Fruit fly (Drosophila melanogaster) whole organism, embryonic: ENCODE data around the gene peg.

ENCODE experiments used
- Abd-B ChIP-seq: fragments of 200-800 bp; sonication (Bioruptor generic); optimal IDR thresholded peaks from 2 replicates; lab custom pipeline; 2018; ENCODE audit warnings: missing biosample characterization, mild to moderate bottlenecking, missing genetic modification characterization, moderate library complexity
- B-H2 ChIP-seq: fragments of 200-800 bp; sonication (Bioruptor generic); optimal IDR thresholded peaks from 2 replicates; lab custom pipeline; 2018; ENCODE audit warnings: missing biosample characterization, mild to moderate bottlenecking, missing genetic modification characterization
- CG11093 ChIP-seq: fragments of 200-800 bp; sonication (Bioruptor generic); IDR thresholded peaks from 3 replicates; pipeline ENCODE4 v1.3.6; 2022; ENCODE audit warnings: missing biosample characterization, missing genetic modification characterization
- CG11247 ChIP-seq: fragments of 200-800 bp; sonication (Bioruptor generic); IDR thresholded peaks from 2 replicates; pipeline ENCODE4 v1.3.6; 2022; ENCODE audit warnings: missing biosample characterization, missing genetic modification characterization
- CG1233 ChIP-seq: fragments of 200-800 bp; sonication (Bioruptor generic); optimal IDR thresholded peaks from 4 replicates; lab custom pipeline; 2018; ENCODE audit warnings: missing biosample characterization, mild to moderate bottlenecking, missing genetic modification characterization
- CG12659 ChIP-seq: fragments of 200-800 bp; sonication (Bioruptor generic); optimal IDR thresholded peaks from 3 replicates; lab custom pipeline; 2017; ENCODE audit warnings: mild to moderate bottlenecking, missing biosample characterization, missing genetic modification reagents, missing genetic modification characterization
- CG13296 ChIP-seq: fragments of 200-800 bp; sonication (Bioruptor generic); optimal IDR thresholded peaks from 3 replicates; lab custom pipeline; 2018; ENCODE audit warnings: missing biosample characterization, mild to moderate bottlenecking, missing genetic modification characterization
- CG17385 ChIP-seq: fragments of 200-800 bp; sonication (Bioruptor generic); optimal IDR thresholded peaks from 3 replicates; lab custom pipeline; 2018; ENCODE audit warnings: missing biosample characterization, mild to moderate bottlenecking, missing genetic modification characterization
- CG2678 ChIP-seq: fragments of 200-800 bp; sonication (Bioruptor generic); optimal IDR thresholded peaks from 3 replicates; lab custom pipeline; 2019; ENCODE audit warnings: missing biosample characterization, mild to moderate bottlenecking, missing genetic modification characterization, moderate library complexity
- CG2712 ChIP-seq: fragments of 200-800 bp; optimal IDR thresholded peaks from 3 replicates; lab custom pipeline; 2019; ENCODE audit warnings: missing biosample characterization, mild to moderate bottlenecking, missing genetic modification characterization, moderate library complexity
- CG3065 ChIP-seq: fragments of 200-800 bp; sonication (Bioruptor generic); optimal IDR thresholded peaks from 2 replicates; lab custom pipeline; 2016; ENCODE audit warnings: missing biosample characterization, missing genetic modification characterization
- CG31224 ChIP-seq: fragments of 200-800 bp; sonication (Bioruptor generic); IDR thresholded peaks from 2 replicates; pipeline ENCODE4 v1.3.6; 2022; ENCODE audit warnings: missing biosample characterization, missing genetic modification characterization
- CG34422 ChIP-seq: fragments of 200-800 bp; sonication (Bioruptor generic); IDR thresholded peaks from 3 replicates; pipeline ENCODE4 v1.3.6; 2022; ENCODE audit warnings: missing biosample characterization, missing genetic modification characterization
- CG4328 ChIP-seq: fragments of 200-800 bp; sonication (Bioruptor generic); optimal IDR thresholded peaks from 3 replicates; lab custom pipeline; 2017; ENCODE audit warnings: missing biosample characterization, missing genetic modification reagents, missing genetic modification characterization
- CG5953 ChIP-seq: fragments of 200-800 bp; sonication (Bioruptor generic); IDR thresholded peaks from 2 replicates; pipeline ENCODE4 v1.3.6; 2022; ENCODE audit warnings: missing biosample characterization, missing genetic modification characterization
- CG9876 ChIP-seq: fragments of 200-800 bp; sonication (Bioruptor generic); optimal IDR thresholded peaks from 2 replicates; lab custom pipeline; 2016; ENCODE audit warnings: missing biosample characterization, missing genetic modification characterization
- Camta ChIP-seq: fragments of 200-800 bp; sonication (Bioruptor generic); optimal IDR thresholded peaks from 2 replicates; lab custom pipeline; 2016; ENCODE audit warnings: missing biosample characterization, missing genetic modification characterization
- CkIIα-i1 ChIP-seq: fragments of 200-800 bp; sonication (Bioruptor generic); IDR thresholded peaks from 2 replicates; pipeline ENCODE4 v1.3.6; 2022; ENCODE audit warnings: missing biosample characterization, missing genetic modification characterization
- Dad ChIP-seq: fragments of 200-800 bp; sonication (Bioruptor generic); optimal IDR thresholded peaks from 3 replicates; lab custom pipeline; 2016; ENCODE audit warnings: missing biosample characterization, missing genetic modification characterization
- Dip3 ChIP-seq: fragments of 200-800 bp; sonication (Bioruptor generic); optimal IDR thresholded peaks from 3 replicates; lab custom pipeline; 2016; ENCODE audit warnings: missing biosample characterization, missing genetic modification characterization
- Dp ChIP-seq: fragments of 200-800 bp; sonication (Bioruptor generic); optimal IDR thresholded peaks from 2 replicates; lab custom pipeline; 2018; ENCODE audit warnings: missing biosample characterization, mild to moderate bottlenecking, missing genetic modification characterization, moderate library complexity
- Hr39 ChIP-seq: fragments of >200 bp; optimal IDR thresholded peaks from 2 replicates; lab custom pipeline; 2017
- Lhr ChIP-seq: fragments of 200-800 bp; sonication (Bioruptor generic); optimal IDR thresholded peaks from 3 replicates; lab custom pipeline; 2017; ENCODE audit warnings: mild to moderate bottlenecking, missing biosample characterization, missing genetic modification reagents, missing genetic modification characterization
- Lpt ChIP-seq: fragments of >200 bp; optimal IDR thresholded peaks from 2 replicates; lab custom pipeline; 2018; ENCODE audit warnings: missing biosample characterization, missing genetic modification characterization
- Meics ChIP-seq: fragments of 200-800 bp; sonication (Bioruptor generic); optimal IDR thresholded peaks from 2 replicates; lab custom pipeline; 2017; ENCODE audit warnings: missing biosample characterization, mild to moderate bottlenecking, missing genetic modification characterization
- Poxn ChIP-seq: fragments of 200-800 bp; sonication (Bioruptor generic); IDR thresholded peaks from 2 replicates; pipeline ENCODE4 v1.3.6; 2022; ENCODE audit warnings: missing biosample characterization, missing genetic modification characterization
- Trl ChIP-seq, 3 experiments: fragments of >200 bp in 2 of 3; fragments of 200-800 bp in 1 of 3; sonication (Bioruptor generic) in 1 of 3; optimal IDR thresholded peaks; 2 replicates in 1 of 3; 3 replicates in 2 of 3; lab custom pipeline; 2016 to 2017; ENCODE audit warnings: missing biosample characterization in 1 of 3, missing genetic modification characterization in 1 of 3
- Usf ChIP-seq: fragments of 200-800 bp; sonication (Bioruptor generic); optimal IDR thresholded peaks from 2 replicates; lab custom pipeline; 2017; ENCODE audit warnings: missing genotype, missing biosample characterization, missing genetic modification characterization
- Xbp1 ChIP-seq: fragments of 200-800 bp; sonication (Bioruptor generic); optimal IDR thresholded peaks from 3 replicates; lab custom pipeline; 2016; ENCODE audit warnings: missing biosample characterization, mild to moderate bottlenecking, missing genetic modification characterization
- ase ChIP-seq: fragments of 200-800 bp; sonication (Bioruptor generic); IDR thresholded peaks from 3 replicates; pipeline ENCODE4 v1.3.6; 2022; ENCODE audit warnings: missing biosample characterization, missing genetic modification characterization
- bowl ChIP-seq: fragments of 200-800 bp; sonication (Bioruptor generic); IDR thresholded peaks from 2 replicates; pipeline ENCODE4 v1.3.6; 2022; ENCODE audit warnings: missing biosample characterization, missing genetic modification characterization
- btn ChIP-seq: fragments of 200-800 bp; sonication (Bioruptor generic); optimal IDR thresholded peaks from 2 replicates; lab custom pipeline; 2016; ENCODE audit warnings: missing biosample characterization, missing genetic modification characterization
- danr ChIP-seq: fragments of 200-800 bp; sonication (Bioruptor generic); IDR thresholded peaks from 2 replicates; pipeline ENCODE4 v1.3.6; 2022; ENCODE audit warnings: missing biosample characterization, missing genetic modification characterization
- dmrt11E ChIP-seq: fragments of 200-800 bp; sonication (Bioruptor generic); optimal IDR thresholded peaks from 3 replicates; lab custom pipeline; 2018; ENCODE audit warnings: missing biosample characterization, mild to moderate bottlenecking, missing genetic modification characterization, moderate library complexity
- fu2 ChIP-seq: fragments of 200-800 bp; sonication (Bioruptor generic); optimal IDR thresholded peaks from 2 replicates; lab custom pipeline; 2016; ENCODE audit warnings: missing biosample characterization, missing genetic modification characterization
- gfzf ChIP-seq: fragments of 200-800 bp; sonication (Bioruptor generic); optimal IDR thresholded peaks from 2 replicates; lab custom pipeline; 2016; ENCODE audit warnings: missing biosample characterization, mild to moderate bottlenecking, missing genetic modification characterization, moderate library complexity
- gt ChIP-seq: fragments of 200-800 bp; sonication (Bioruptor generic); IDR thresholded peaks from 2 replicates; pipeline ENCODE4 v1.3.6; 2022; ENCODE audit warnings: missing biosample characterization, missing genetic modification characterization
- h ChIP-seq: fragments of >200 bp; optimal IDR thresholded peaks from 2 replicates; lab custom pipeline; 2017
- jumu ChIP-seq: fragments of 200-800 bp; sonication (Bioruptor generic); optimal IDR thresholded peaks from 3 replicates; lab custom pipeline; 2016; ENCODE audit warnings: missing biosample characterization, missing genetic modification characterization
- kay ChIP-seq: fragments of 200-800 bp; sonication (Bioruptor generic); optimal IDR thresholded peaks from 2 replicates; lab custom pipeline; 2016; ENCODE audit warnings: missing biosample characterization, missing genetic modification characterization
- lola ChIP-seq, 3 experiments: fragments of >200 bp in 2 of 3; fragments of 200-800 bp in 1 of 3; sonication (Bioruptor generic) in 1 of 3; optimal IDR thresholded peaks; 2 replicates each; lab custom pipeline; 2017 to 2019; ENCODE audit warnings: missing biosample characterization in 3 of 3, missing genetic modification characterization in 3 of 3, mild to moderate bottlenecking in 1 of 3, moderate library complexity in 1 of 3
- pita ChIP-seq: fragments of 200-800 bp; sonication (Bioruptor generic); optimal IDR thresholded peaks from 2 replicates; lab custom pipeline; 2017; ENCODE audit warnings: missing biosample characterization, mild to moderate bottlenecking, missing genetic modification characterization
- prd ChIP-seq, 3 experiments: fragments of >200 bp in 2 of 3; fragments of 200-800 bp in 1 of 3; sonication (Bioruptor generic) in 1 of 3; optimal IDR thresholded peaks in 2 of 3; IDR thresholded peaks in 1 of 3; 2 replicates in 2 of 3; 3 replicates in 1 of 3; pipeline versions ENCODE4 v1.3.6 to Lab custom; 2017 to 2022; ENCODE audit warnings: missing biosample characterization in 1 of 3, missing genetic modification characterization in 1 of 3
- repo ChIP-seq: fragments of 200-800 bp; sonication (Bioruptor generic); optimal IDR thresholded peaks from 2 replicates; lab custom pipeline; 2016; ENCODE audit warnings: missing biosample characterization, missing genetic modification characterization
- sr ChIP-seq: fragments of 200-800 bp; sonication (Bioruptor generic); IDR thresholded peaks from 3 replicates; pipeline ENCODE4 v1.3.6; 2022; ENCODE audit warnings: missing biosample characterization, missing genetic modification characterization
- stc ChIP-seq: fragments of 200-800 bp; sonication (Bioruptor generic); IDR thresholded peaks from 2 replicates; pipeline ENCODE4 v1.3.6; 2022; ENCODE audit warnings: missing biosample characterization, missing genetic modification characterization
- tin ChIP-seq: fragments of 200-800 bp; sonication (Bioruptor generic); optimal IDR thresholded peaks from 3 replicates; lab custom pipeline; 2016; ENCODE audit warnings: missing biosample characterization, missing genetic modification characterization
- trem ChIP-seq: fragments of 200-800 bp; optimal IDR thresholded peaks from 3 replicates; lab custom pipeline; 2019; ENCODE audit warnings: missing biosample characterization, mild to moderate bottlenecking, missing genetic modification characterization, moderate library complexity
- tup ChIP-seq: fragments of 200-800 bp; sonication (Bioruptor generic); optimal IDR thresholded peaks from 2 replicates; lab custom pipeline; 2016; ENCODE audit warnings: missing biosample characterization, mild to moderate bottlenecking, missing genetic modification characterization, moderate library complexity
- zfh2 ChIP-seq: fragments of 200-800 bp; sonication (Bioruptor generic); optimal IDR thresholded peaks from 2 replicates; lab custom pipeline; 2016; ENCODE audit warnings: missing biosample characterization, missing genetic modification characterization

peg gene

DNA sequence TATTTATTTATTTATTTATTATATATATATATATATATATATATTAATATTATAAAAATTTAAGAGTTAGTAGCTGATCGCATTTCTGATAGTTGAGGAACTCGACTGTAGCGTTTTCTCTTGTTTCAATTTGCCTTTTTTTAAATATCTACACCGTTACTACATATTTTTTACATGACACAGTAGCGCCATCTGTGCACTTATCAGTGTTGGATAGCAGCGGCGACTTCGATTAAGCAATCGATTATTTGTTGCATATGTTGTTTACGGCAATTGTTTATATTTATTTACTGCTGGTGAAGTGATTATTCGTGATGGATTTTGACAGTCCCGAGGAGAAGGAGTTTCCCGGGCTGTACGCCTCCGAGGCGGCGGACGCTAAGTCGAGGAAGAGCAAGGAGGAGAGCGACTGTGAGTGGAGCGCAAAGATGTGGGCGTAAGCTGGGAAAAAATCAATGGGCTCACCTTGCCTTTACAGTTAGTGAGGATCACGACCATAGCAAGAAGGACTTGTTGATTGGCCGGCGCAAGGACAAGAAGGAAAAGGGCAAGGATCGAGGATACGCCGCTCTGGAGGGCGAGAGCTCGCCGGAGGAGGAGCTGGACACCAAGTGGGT, 6.4 kb downstream of the peg start, which contains the start of gene Rlip (continued):
- no peak for TF ChIP-seq Trl (optimal IDR thresholded peaks at IDR 0.05; lab: Kevin White, UChicago)
- peak; percentile 75 for TF ChIP-seq Trl (GFP tag; optimal IDR thresholded peaks at IDR 0.05; lab: Kevin White, UChicago)
- TF ChIP-seq prd (optimal IDR thresholded peaks at IDR 0.05; lab: Kevin White, UChicago) = no peak
- peak; percentile 37; the same call in 1 of the 3 replicates for TF ChIP-seq prd (GFP tag; IDR thresholded peaks at IDR 0.05; lab: Robert Waterston, UW)
- peak; percentile 46 for TF ChIP-seq CG2712 (tag; lab: Kevin White, UChicago)
- TF ChIP-seq CG3065 (GFP tag; lab: Kevin White, UChicago) = no peak
- TF ChIP-seq CG31224 (GFP tag; lab: Robert Waterston, UW) = peak; percentile 50
- peak; percentile 19 for TF ChIP-seq Meics
- TF ChIP-seq Hr39 (lab: Kevin White, UChicago) = no peak
- no peak for TF ChIP-seq Usf (GFP tag; lab: Kevin White, UChicago)
- TF ChIP-seq CkIIα-i1 (GFP tag; lab: Robert Waterston, UW) = no peak
- TF ChIP-seq btn = peak; percentile 20
- peak; percentile 56 for TF ChIP-seq CG34422
- peak; percentile 53 for TF ChIP-seq Xbp1 (GFP tag; lab: Kevin White, UChicago)
- no peak for TF ChIP-seq danr
- no peak for TF ChIP-seq h (lab: Kevin White, UChicago)
- peak; percentile 55 for TF ChIP-seq zfh2 (GFP tag; lab: Kevin White, UChicago)
- TF ChIP-seq dmrt11E (tag; lab: Kevin White, UChicago) = peak; percentile 11
- peak; percentile 38 for TF ChIP-seq fu2 (GFP tag; lab: Kevin White, UChicago)
- peak; percentile 65 for TF ChIP-seq Dp (GFP tag; lab: Kevin White, UChicago)
- TF ChIP-seq CG13296 = peak; percentile 15
- no peak for TF ChIP-seq CG4328
- TF ChIP-seq tup (GFP tag; lab: Kevin White, UChicago) = peak; percentile 36
- TF ChIP-seq pita (GFP tag; lab: Kevin White, UChicago) = no peak
- TF ChIP-seq CG1233 (GFP tag; lab: Kevin White, UChicago) = peak; percentile 35
- peak; percentile 20 for TF ChIP-seq CG2678
- TF ChIP-seq lola (GFP tag; optimal IDR thresholded peaks at IDR 0.05; lab: Kevin White, UChicago) = no peak
- TF ChIP-seq CG11247 = peak; percentile 75
- TF ChIP-seq CG11093 (GFP tag; lab: Robert Waterston, UW) = no peak
- no peak for TF ChIP-seq CG17385 (GFP tag; lab: Kevin White, UChicago)
- peak; percentile 52 for TF ChIP-seq jumu (GFP tag; lab: Kevin White, UChicago)
- no peak for TF ChIP-seq kay (GFP tag; lab: Kevin White, UChicago)
- peak; percentile 48 for TF ChIP-seq Abd-B (GFP tag; lab: Kevin White, UChicago)
- peak; percentile 55 for TF ChIP-seq CG12659 (GFP tag; lab: Kevin White, UChicago)
- no peak for TF ChIP-seq CG5953 (GFP tag; lab: Robert Waterston, UW)
- TF ChIP-seq Lpt (GFP tag; lab: Kevin White, UChicago) = no peak
- TF ChIP-seq Camta (GFP tag; lab: Kevin White, UChicago) = peak; percentile 50
- TF ChIP-seq Dad (GFP tag; lab: Kevin White, UChicago) = peak; percentile 45
- TF ChIP-seq ase (GFP tag; lab: Robert Waterston, UW) = peak; percentile 38; the same call in 2 of the 3 replicates
- TF ChIP-seq Poxn (GFP tag; lab: Robert Waterston, UW) = no peak
- TF ChIP-seq gfzf = peak; percentile 24
- peak; percentile 57 for TF ChIP-seq trem (tag; lab: Kevin White, UChicago)
- peak; percentile 38; the same call in 1 of the 3 replicates for TF ChIP-seq sr (GFP tag; lab: Robert Waterston, UW)
- TF ChIP-seq bowl (GFP tag; lab: Robert Waterston, UW) = no peak
- TF ChIP-seq Lhr (GFP tag; lab: Kevin White, UChicago) = peak; percentile 15
- peak; percentile 48 for TF ChIP-seq repo
- no peak for TF ChIP-seq stc (GFP tag; lab: Robert Waterston, UW)
- peak; percentile 65 for TF ChIP-seq tin
- no peak for TF ChIP-seq gt (GFP tag; lab: Robert Waterston, UW)
- peak; percentile 49 for TF ChIP-seq B-H2
- TF ChIP-seq CG9876 (GFP tag; lab: Kevin White, UChicago) = peak; percentile 11
- peak; percentile 58 for TF ChIP-seq Dip3 (GFP tag; lab: Kevin White, UChicago)
